Fruit fly (Drosophila melanogaster) whole organism, embryonic: Measurements from ENCODE around the gene CG10211.

Source experiments
- Abd-B ChIP-seq: fragments of 200-800 bp; sonication (Bioruptor generic); optimal IDR thresholded peaks from 2 replicates; lab custom pipeline; 2018; ENCODE audit warnings: missing biosample characterization, mild to moderate bottlenecking, missing genetic modification characterization, moderate library complexity
- Bgb ChIP-seq: fragments of 200-800 bp; sonication (Bioruptor generic); IDR thresholded peaks from 2 replicates; pipeline ENCODE4 v1.3.6; 2022; ENCODE audit warnings: missing biosample characterization, missing genetic modification characterization; ENCODE audit not compliant: partially characterized antibody
- CG10147 ChIP-seq: fragments of 200-800 bp; sonication (Bioruptor generic); optimal IDR thresholded peaks from 2 replicates; lab custom pipeline; 2019; ENCODE audit warnings: missing biosample characterization, mild to moderate bottlenecking, missing genetic modification characterization, moderate library complexity
- CG10209 ChIP-seq: fragments of 200-800 bp; sonication (Bioruptor generic); optimal IDR thresholded peaks from 3 replicates; lab custom pipeline; 2017; ENCODE audit warnings: missing biosample characterization, mild to moderate bottlenecking, missing genetic modification characterization, missing genetic modification reagents
- CG10274 ChIP-seq: fragments of 200-800 bp; sonication (Bioruptor generic); optimal IDR thresholded peaks from 3 replicates; lab custom pipeline; 2017; ENCODE audit warnings: missing biosample characterization, mild to moderate bottlenecking, missing genetic modification characterization
- CG10462 ChIP-seq: fragments of 200-800 bp; sonication (Bioruptor generic); optimal IDR thresholded peaks from 2 replicates; lab custom pipeline; 2016; ENCODE audit warnings: missing biosample characterization, missing genetic modification characterization
- CG10654 ChIP-seq: fragments of 200-800 bp; sonication (Bioruptor generic); optimal IDR thresholded peaks from 2 replicates; lab custom pipeline; 2016; ENCODE audit warnings: missing biosample characterization, missing genetic modification characterization
- CG12391 ChIP-seq: fragments of 200-800 bp; sonication (Bioruptor generic); optimal IDR thresholded peaks from 3 replicates; lab custom pipeline; 2018; ENCODE audit warnings: missing biosample characterization, mild to moderate bottlenecking, missing genetic modification characterization, moderate library complexity
- CG13287 ChIP-seq: fragments of 200-800 bp; sonication (Bioruptor generic); IDR thresholded peaks from 2 replicates; pipeline ENCODE4 v1.3.6; 2022; ENCODE audit warnings: missing biosample characterization, missing genetic modification characterization; ENCODE audit not compliant: partially characterized antibody
- CG1529 ChIP-seq: fragments of 200-800 bp; sonication (Bioruptor generic); optimal IDR thresholded peaks from 3 replicates; lab custom pipeline; 2018; ENCODE audit warnings: missing biosample characterization, missing genetic modification characterization
- CG17186 ChIP-seq: fragments of 200-800 bp; sonication (Bioruptor generic); optimal IDR thresholded peaks from 3 replicates; lab custom pipeline; 2017; ENCODE audit warnings: missing biosample characterization, missing genetic modification reagents, missing genetic modification characterization
- CG17328 ChIP-seq: fragments of 200-800 bp; sonication (Bioruptor generic); IDR thresholded peaks from 2 replicates; pipeline ENCODE4 v1.3.6; 2022; ENCODE audit warnings: missing biosample characterization, missing genetic modification characterization
- CG17802 ChIP-seq: fragments of 200-800 bp; sonication (Bioruptor generic); optimal IDR thresholded peaks from 2 replicates; lab custom pipeline; 2018; ENCODE audit warnings: missing biosample characterization, mild to moderate bottlenecking, missing genetic modification characterization, moderate library complexity
- CG31388 ChIP-seq: fragments of 200-800 bp; sonication (Bioruptor generic); optimal IDR thresholded peaks from 2 replicates; lab custom pipeline; 2016; ENCODE audit warnings: missing biosample characterization, missing genetic modification characterization
- CG3281 ChIP-seq: fragments of 200-800 bp; sonication (Bioruptor generic); optimal IDR thresholded peaks from 3 replicates; lab custom pipeline; 2017; ENCODE audit warnings: missing biosample characterization, mild to moderate bottlenecking, missing genetic modification characterization
- CG4404 ChIP-seq: fragments of 200-800 bp; sonication (Bioruptor generic); IDR thresholded peaks from 2 replicates; pipeline ENCODE4 v1.3.6; 2022; ENCODE audit warnings: missing biosample characterization, missing genetic modification characterization
- CG7839 ChIP-seq: fragments of 200-800 bp; sonication (Bioruptor generic); optimal IDR thresholded peaks from 3 replicates; lab custom pipeline; 2018; ENCODE audit warnings: missing biosample characterization, mild to moderate bottlenecking, missing genetic modification characterization, moderate library complexity
- CG8089 ChIP-seq: fragments of 200-800 bp; sonication (Bioruptor generic); optimal IDR thresholded peaks from 3 replicates; lab custom pipeline; 2016; ENCODE audit warnings: missing biosample characterization, missing genetic modification characterization
- CG8924 ChIP-seq: fragments of 200-800 bp; optimal IDR thresholded peaks from 3 replicates; lab custom pipeline; 2019; ENCODE audit warnings: missing biosample characterization, mild to moderate bottlenecking, missing genetic modification characterization, moderate library complexity
- CG9932 ChIP-seq: fragments of 200-800 bp; sonication (Bioruptor generic); IDR thresholded peaks from 2 replicates; pipeline ENCODE4 v1.3.6; 2022; ENCODE audit warnings: missing biosample characterization, missing genetic modification characterization
- Dll ChIP-seq: fragments of 200-800 bp; sonication (Bioruptor generic); IDR thresholded peaks from 4 replicates; pipeline ENCODE4 v1.3.6; 2022; ENCODE audit warnings: missing biosample characterization, missing genetic modification characterization; ENCODE audit not compliant: partially characterized antibody
- Dref ChIP-seq: fragments of 200-800 bp; sonication (Bioruptor generic); IDR thresholded peaks from 2 replicates; pipeline ENCODE4 v1.3.6; 2022; ENCODE audit warnings: missing biosample characterization, missing genetic modification characterization
- H15 ChIP-seq: fragments of 200-800 bp; sonication (Bioruptor generic); IDR thresholded peaks from 3 replicates; pipeline ENCODE4 v1.3.6; 2022; ENCODE audit warnings: missing biosample characterization, missing genetic modification characterization
- NK7.1 ChIP-seq: fragments of 200-800 bp; sonication (Bioruptor generic); optimal IDR thresholded peaks from 3 replicates; lab custom pipeline; 2016; ENCODE audit warnings: missing biosample characterization, missing genetic modification characterization
- Neu2 ChIP-seq: fragments of 200-800 bp; sonication (Bioruptor generic); optimal IDR thresholded peaks from 3 replicates; lab custom pipeline; 2016; ENCODE audit warnings: missing biosample characterization, missing genetic modification characterization, borderline replicate concordance
- Pdp1 ChIP-seq, 2 experiments: fragments of 200-800 bp; sonication (Bioruptor generic); optimal IDR thresholded peaks; 3 replicates each; lab custom pipeline; 2016; ENCODE audit warnings: missing biosample characterization in 2 of 2, missing genetic modification characterization in 2 of 2, mild to moderate bottlenecking in 1 of 2, moderate library complexity in 1 of 2
- Rfx ChIP-seq: fragments of 200-800 bp; sonication (Bioruptor generic); IDR thresholded peaks from 2 replicates; pipeline ENCODE4 v1.3.6; 2022; ENCODE audit warnings: missing biosample characterization, missing genetic modification characterization
- Sry-δ ChIP-seq: fragments of 200-800 bp; sonication (Bioruptor generic); optimal IDR thresholded peaks from 2 replicates; lab custom pipeline; 2016; ENCODE audit warnings: missing biosample characterization, missing genetic modification characterization
- Trl ChIP-seq, 3 experiments: fragments of >200 bp in 2 of 3; fragments of 200-800 bp in 1 of 3; sonication (Bioruptor generic) in 1 of 3; optimal IDR thresholded peaks; 2 replicates in 1 of 3; 3 replicates in 2 of 3; lab custom pipeline; 2016 to 2017; ENCODE audit warnings: missing biosample characterization in 1 of 3, missing genetic modification characterization in 1 of 3
- amos ChIP-seq: fragments of 200-800 bp; sonication (Bioruptor generic); IDR thresholded peaks from 2 replicates; pipeline ENCODE4 v1.3.6; 2022; ENCODE audit warnings: missing biosample characterization, missing genetic modification characterization; ENCODE audit not compliant: partially characterized antibody
- bcd ChIP-seq: fragments of 200-800 bp; sonication (Bioruptor generic); optimal IDR thresholded peaks from 2 replicates; lab custom pipeline; 2017; ENCODE audit warnings: missing biosample characterization, mild to moderate bottlenecking, missing genetic modification characterization
- caup ChIP-seq: fragments of 200-800 bp; sonication (Bioruptor generic); optimal IDR thresholded peaks from 3 replicates; lab custom pipeline; 2017; ENCODE audit warnings: missing biosample characterization, mild to moderate bottlenecking, missing genetic modification characterization, moderate library complexity; ENCODE audit not compliant: severe bottlenecking
- croc ChIP-seq: fragments of 200-800 bp; sonication (Bioruptor generic); conservative IDR thresholded peaks from 3 replicates; pipeline ENCODE4 v1.3.6; 2022; ENCODE audit warnings: missing biosample characterization, missing genetic modification characterization
- crp ChIP-seq, 2 experiments: fragments of 200-800 bp; sonication (Bioruptor generic); optimal IDR thresholded peaks; 2 replicates in 1 of 2; 3 replicates in 1 of 2; lab custom pipeline; 2017; ENCODE audit warnings: missing biosample characterization in 2 of 2, missing genetic modification characterization in 2 of 2, mild to moderate bottlenecking in 1 of 2, moderate library complexity in 1 of 2
- dysf ChIP-seq: fragments of 200-800 bp; sonication (Bioruptor generic); IDR thresholded peaks from 3 replicates; pipeline ENCODE4 v1.3.6; 2022; ENCODE audit warnings: missing biosample characterization, missing genetic modification characterization
- esg ChIP-seq: fragments of 200-800 bp; sonication (Bioruptor generic); conservative IDR thresholded peaks from 2 replicates; pipeline ENCODE4 v1.3.6; 2022; ENCODE audit warnings: missing biosample characterization, missing genetic modification characterization
- fru ChIP-seq: fragments of >200 bp; optimal IDR thresholded peaks from 2 replicates; lab custom pipeline; 2017
- ftz-f1 ChIP-seq: fragments of 200-800 bp; sonication (Bioruptor generic); optimal IDR thresholded peaks from 2 replicates; lab custom pipeline; 2016; ENCODE audit warnings: missing biosample characterization, missing genetic modification characterization
- fu2 ChIP-seq: fragments of 200-800 bp; sonication (Bioruptor generic); optimal IDR thresholded peaks from 2 replicates; lab custom pipeline; 2016; ENCODE audit warnings: missing biosample characterization, missing genetic modification characterization
- hkb ChIP-seq, 2 experiments: fragments of 200-800 bp in 1 of 2; fragments of >200 bp in 1 of 2; sonication (Bioruptor generic) in 1 of 2; IDR thresholded peaks in 1 of 2; optimal IDR thresholded peaks in 1 of 2; 2 replicates each; pipeline versions ENCODE4 v1.3.6 to Lab custom; 2017 to 2022; ENCODE audit warnings: missing biosample characterization in 1 of 2, missing genetic modification characterization in 1 of 2
- hth ChIP-seq: fragments of >200 bp; optimal IDR thresholded peaks from 2 replicates; lab custom pipeline; 2017; ENCODE audit warnings: inconsistent platforms
- jumu ChIP-seq: fragments of 200-800 bp; sonication (Bioruptor generic); optimal IDR thresholded peaks from 3 replicates; lab custom pipeline; 2016; ENCODE audit warnings: missing biosample characterization, missing genetic modification characterization
- kah ChIP-seq: fragments of 200-800 bp; sonication (Bioruptor generic); optimal IDR thresholded peaks from 2 replicates; lab custom pipeline; 2018; ENCODE audit warnings: missing biosample characterization, mild to moderate bottlenecking, missing genetic modification characterization
- ken ChIP-seq: fragments of 200-800 bp; sonication (Bioruptor generic); IDR thresholded peaks from 3 replicates; pipeline ENCODE4 v1.3.6; 2022; ENCODE audit warnings: missing biosample characterization, missing genetic modification characterization
- scrt ChIP-seq: fragments of 200-800 bp; sonication (Bioruptor generic); optimal IDR thresholded peaks from 2 replicates; lab custom pipeline; 2018; ENCODE audit warnings: missing biosample characterization, mild to moderate bottlenecking, missing genetic modification characterization, moderate library complexity
- sens-2 ChIP-seq: fragments of 200-800 bp; sonication (Bioruptor generic); IDR thresholded peaks from 2 replicates; pipeline ENCODE4 v1.3.6; 2022; ENCODE audit warnings: missing biosample characterization, missing genetic modification characterization
- sim ChIP-seq: fragments of 200-800 bp; sonication (Bioruptor generic); IDR thresholded peaks from 2 replicates; pipeline ENCODE4 v1.3.6; 2022; ENCODE audit warnings: missing biosample characterization, missing genetic modification characterization
- sna ChIP-seq: fragments of 200-800 bp; sonication (Bioruptor generic); IDR thresholded peaks from 2 replicates; pipeline ENCODE4 v1.3.6; 2022; ENCODE audit warnings: missing biosample characterization, missing genetic modification characterization; ENCODE audit not compliant: partially characterized antibody
- stc ChIP-seq: fragments of 200-800 bp; sonication (Bioruptor generic); IDR thresholded peaks from 2 replicates; pipeline ENCODE4 v1.3.6; 2022; ENCODE audit warnings: missing biosample characterization, missing genetic modification characterization
- zen2 ChIP-seq: fragments of 200-800 bp; sonication (Bioruptor generic); IDR thresholded peaks from 3 replicates; pipeline ENCODE4 v1.3.6; 2022; ENCODE audit warnings: missing biosample characterization, missing genetic modification characterization; ENCODE audit not compliant: partially characterized antibody

Gene CG10211

dm6 chr2L:18505475-18505874 lies 11.8 kb upstream of the CG10211 start (continued):
- no peak for TF ChIP-seq CG9932 (GFP tag; lab: Robert Waterston, UW)
- TF ChIP-seq crp (GFP tag; optimal IDR thresholded peaks at IDR 0.05; lab: Kevin White, UChicago): no peak
- no peak for TF ChIP-seq CG10147 (GFP tag; lab: Kevin White, UChicago)
- TF ChIP-seq CG10462 (GFP tag; lab: Kevin White, UChicago): peak; percentile 2
- TF ChIP-seq CG17186 (GFP tag; lab: Kevin White, UChicago): no peak
- TF ChIP-seq Bgb (GFP tag; lab: Robert Waterston, UW): no peak
- TF ChIP-seq CG3281 (GFP tag; lab: Kevin White, UChicago): no peak
- no peak for TF ChIP-seq Neu2 (GFP tag; lab: Kevin White, UChicago)
- 0 out of 2 replicates have a peak, but pooled peaks have one; percentile 10 for TF ChIP-seq esg
- TF ChIP-seq amos (GFP tag; lab: Robert Waterston, UW): no peak
- peak; percentile 53 for TF ChIP-seq CG17328 (GFP tag; lab: Robert Waterston, UW)
- TF ChIP-seq Dref (GFP tag; lab: Robert Waterston, UW): no peak
- no peak for TF ChIP-seq fru (lab: Kevin White, UChicago)
- TF ChIP-seq stc (GFP tag; lab: Robert Waterston, UW): no peak
- peak in 1 of 2 experiments; percentile 5 for TF ChIP-seq Pdp1 (GFP tag; optimal IDR thresholded peaks at IDR 0.05; lab: Kevin White, UChicago)
- TF ChIP-seq CG1529 (GFP tag; lab: Kevin White, UChicago): peak; percentile 32
- no peak for TF ChIP-seq sens-2 (GFP tag; lab: Robert Waterston, UW)
- no peak for TF ChIP-seq Trl (optimal IDR thresholded peaks at IDR 0.05; lab: Kevin White, UChicago)
- TF ChIP-seq Trl (GFP tag; optimal IDR thresholded peaks at IDR 0.05; lab: Kevin White, UChicago): peak; percentile 2
- no peak for TF ChIP-seq ftz-f1 (GFP tag; lab: Kevin White, UChicago)
- TF ChIP-seq fu2 (GFP tag; lab: Kevin White, UChicago): no peak
- TF ChIP-seq CG4404: peak; percentile 39; the same call in 1 of the 2 replicates
- no peak for TF ChIP-seq NK7.1
- no peak for TF ChIP-seq jumu (GFP tag; lab: Kevin White, UChicago)
- no peak for TF ChIP-seq CG13287 (GFP tag; lab: Robert Waterston, UW)
- no peak for TF ChIP-seq Dll (GFP tag; lab: Robert Waterston, UW)
- no peak for TF ChIP-seq CG8089
- no peak for TF ChIP-seq dysf (GFP tag; lab: Robert Waterston, UW)
- no peak for TF ChIP-seq hth
- TF ChIP-seq ken (GFP tag; lab: Robert Waterston, UW): no peak
- no peak for TF ChIP-seq scrt (GFP tag; lab: Kevin White, UChicago)
- TF ChIP-seq CG8924: peak; percentile 21
- TF ChIP-seq Abd-B (GFP tag; lab: Kevin White, UChicago): no peak
- TF ChIP-seq CG10274: no peak
- TF ChIP-seq caup (GFP tag; lab: Kevin White, UChicago): no peak
- TF ChIP-seq croc (GFP tag; lab: Robert Waterston, UW): peak; percentile 41; the same call in 1 of the 3 replicates
- TF ChIP-seq CG31388 (GFP tag; lab: Kevin White, UChicago): no peak
- TF ChIP-seq H15: no peak
- peak; percentile 15 for TF ChIP-seq CG10209 (GFP tag; lab: Kevin White, UChicago)
- no peak for TF ChIP-seq hkb (optimal IDR thresholded peaks at IDR 0.05; lab: Kevin White, UChicago)
- peak; percentile 60 for TF ChIP-seq hkb (GFP tag; IDR thresholded peaks at IDR 0.05; lab: Robert Waterston, UW)
- TF ChIP-seq bcd (GFP tag; lab: Kevin White, UChicago): peak; percentile 18
- peak; percentile 42 for TF ChIP-seq CG7839 (tag; lab: Kevin White, UChicago)
- TF ChIP-seq Rfx (GFP tag; lab: Robert Waterston, UW): no peak
- TF ChIP-seq sna (GFP tag; lab: Robert Waterston, UW): no peak
- TF ChIP-seq CG17802 (tag; lab: Kevin White, UChicago): no peak
- no peak for TF ChIP-seq zen2 (GFP tag; lab: Robert Waterston, UW)
- peak; percentile 34 for TF ChIP-seq CG10654
- peak; percentile 64; the same call in 1 of the 2 replicates for TF ChIP-seq sim (GFP tag; lab: Robert Waterston, UW)
- no peak for TF ChIP-seq kah (GFP tag; lab: Kevin White, UChicago)
- peak; percentile 62 for TF ChIP-seq CG12391 (tag; lab: Kevin White, UChicago)
- TF ChIP-seq Sry-δ (GFP tag; lab: Kevin White, UChicago): no peak
